Fruit fly (Drosophila melanogaster) S2 (cell line): ENCODE measurements around the gene CG31777.

Source experiments
- CG8478 ChIP-seq: fragments of >200 bp; optimal IDR thresholded peaks from 2 replicates; lab custom pipeline; 2018
- CTCF ChIP-seq, 2 experiments: fragments of >200 bp; optimal IDR thresholded peaks; 2 replicates each; lab custom pipeline; 2018

dm6 chr2L:3662307-3662795 lies 44.5 kb downstream of the CG31777 start, which contains the start of gene Drgx:
- TF ChIP-seq CG8478: no peak
- peak in 1 of 2 experiments; percentile 18 for TF ChIP-seq CTCF (optimal IDR thresholded peaks at IDR 0.05; lab: Kevin White, UChicago)
